Fruit fly (Drosophila melanogaster): ENCODE data around the gene Hsc70-3.

Gene Hsc70-3

DNA sequence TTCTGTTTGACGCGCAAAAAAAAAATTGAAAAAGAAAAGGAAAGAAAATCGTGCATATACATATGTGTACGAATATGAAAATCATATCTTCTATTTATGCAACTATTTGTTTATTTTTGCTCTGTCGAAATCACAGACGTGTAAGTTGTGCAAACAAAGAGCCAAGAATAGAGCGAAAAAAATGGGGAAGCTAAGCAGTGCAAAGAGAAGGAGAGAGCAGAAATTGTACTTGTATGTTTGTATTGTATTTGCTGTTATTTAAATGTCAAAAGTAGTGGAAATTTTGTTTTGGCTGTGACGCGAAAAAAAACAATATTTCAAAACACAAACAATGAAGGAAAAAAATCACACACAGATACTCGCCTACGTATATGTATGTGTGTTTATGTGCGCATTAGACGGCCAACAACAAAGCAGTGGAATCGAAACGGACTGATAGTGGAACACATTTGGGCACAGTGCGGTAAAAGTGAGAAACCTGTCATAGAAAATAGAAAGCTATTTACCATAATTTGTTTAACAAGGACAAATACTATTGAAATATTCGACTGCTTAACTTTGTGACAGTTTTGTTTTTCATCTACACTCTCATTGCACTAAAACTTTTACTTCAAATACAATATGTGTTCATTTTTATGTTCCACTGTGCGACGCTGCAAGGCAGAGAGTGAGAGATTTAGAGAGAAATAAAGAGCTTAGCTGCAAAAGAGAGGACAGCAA is 11.3 kb upstream of the Hsc70-3 start (continued):
- TF ChIP-seq vvl (GFP tag; IDR thresholded peaks at IDR 0.05) (peak; percentile 98), CG11504 (tag; optimal IDR thresholded peaks at IDR 0.05) (peak; percentile 94), toy (GFP tag; IDR thresholded peaks at IDR 0.05) (peak; percentile 80), HLH54F (GFP tag; optimal IDR thresholded peaks at IDR 0.05) (peak; percentile 92), hth (optimal IDR thresholded peaks at IDR 0.05) (no peak), CG10543 (GFP tag; optimal IDR thresholded peaks at IDR 0.05) (peak; percentile 68), Mrtf (GFP tag; IDR thresholded peaks at IDR 0.05) (peak; percentile 90), Sin3A (optimal IDR thresholded peaks at IDR 0.05) (no peak), CG1602 (GFP tag; optimal IDR thresholded peaks at IDR 0.05) (peak; percentile 93), Doc2 (GFP tag; IDR thresholded peaks at IDR 0.05) (peak; percentile 72), ap (GFP tag; IDR thresholded peaks at IDR 0.05) (peak; percentile 92), sd (tag; optimal IDR thresholded peaks at IDR 0.05) (peak; percentile 76), NC2β (GFP tag; optimal IDR thresholded peaks at IDR 0.05) (peak; percentile 96), CrebB (tag; optimal IDR thresholded peaks at IDR 0.05) (peak; percentile 91), emc (GFP tag; optimal IDR thresholded peaks at IDR 0.05) (peak; percentile 80), ERR (GFP tag; optimal IDR thresholded peaks at IDR 0.05) (peak; percentile 91), ara (GFP tag; IDR thresholded peaks at IDR 0.05) (peak; percentile 93), CG2712 (tag; optimal IDR thresholded peaks at IDR 0.05) (peak; percentile 97), Scr (GFP tag; IDR thresholded peaks at IDR 0.05; ENCODE audit: partially characterized antibody) (no peak; the same call in 1 of the 2 replicates), gcm2 (GFP tag; optimal IDR thresholded peaks at IDR 0.05) (peak; percentile 91), D (optimal IDR thresholded peaks at IDR 0.05) (no peak), D (GFP tag; optimal IDR thresholded peaks at IDR 0.05) (peak; percentile 91), CG12236 (GFP tag; optimal IDR thresholded peaks at IDR 0.05) (peak; percentile 93), Atf6 (GFP tag; IDR thresholded peaks at IDR 0.05) (peak; percentile 95), dmrt99B (tag; optimal IDR thresholded peaks at IDR 0.05) (peak; percentile 97), CG31388 (GFP tag; optimal IDR thresholded peaks at IDR 0.05) (peak; percentile 84), az2 (GFP tag; optimal IDR thresholded peaks at IDR 0.05) (peak; percentile 95), Deaf1 (tag; optimal IDR thresholded peaks at IDR 0.05) (peak; percentile 72), twi (tag; optimal IDR thresholded peaks at IDR 0.05) (peak; percentile 73), luna (GFP tag; optimal IDR thresholded peaks at IDR 0.05) (peak; percentile 77), CG11093 (GFP tag; IDR thresholded peaks at IDR 0.05) (peak; percentile 86), prd (optimal IDR thresholded peaks at IDR 0.05) (no peak), prd (GFP tag; IDR thresholded peaks at IDR 0.05) (peak; percentile 96), CG42726 (GFP tag; IDR thresholded peaks at IDR 0.05; ENCODE audit: partially characterized antibody) (no peak), ci (GFP tag; IDR thresholded peaks at IDR 0.05) (peak; percentile 98), CG10959 (GFP tag; IDR thresholded peaks at IDR 0.05) (peak; percentile 93), Antp (GFP tag; optimal IDR thresholded peaks at IDR 0.05) (peak; percentile 95), tup (GFP tag; optimal IDR thresholded peaks at IDR 0.05) (peak; percentile 72), CG31365 (tag; optimal IDR thresholded peaks at IDR 0.05) (peak; percentile 85), CG10274 (GFP tag; optimal IDR thresholded peaks at IDR 0.05) (peak; percentile 76), CG6272 (GFP tag; IDR thresholded peaks at IDR 0.05) (peak; percentile 87), aop (GFP tag; IDR thresholded peaks at IDR 0.05) (0 out of 2 replicates have a peak, but pooled peaks have one; percentile 6), jing (GFP tag; optimal IDR thresholded peaks at IDR 0.05) (peak; percentile 88), pb (GFP tag; optimal IDR thresholded peaks at IDR 0.05) (peak; percentile 93), BEAF-32 (GFP tag; optimal IDR thresholded peaks at IDR 0.05) (peak; percentile 1), danr (GFP tag; IDR thresholded peaks at IDR 0.05) (peak; percentile 92), psq (GFP tag; optimal IDR thresholded peaks at IDR 0.05) (peak; percentile 79), lbe (GFP tag; optimal IDR thresholded peaks at IDR 0.05) (peak; percentile 91), usp (GFP tag; optimal IDR thresholded peaks at IDR 0.05) (no peak), CG17359 (tag; optimal IDR thresholded peaks at IDR 0.05) (peak; percentile 97), CG32772 (GFP tag; IDR thresholded peaks at IDR 0.05) (peak; percentile 92), exex (tag; optimal IDR thresholded peaks at IDR 0.05) (peak; percentile 74)
